Worm (Caenorhabditis elegans): ENCODE results near the gene C29F9.5.

Gene C29F9.5

ce11 chrIII:146369-146768 is 29.1 kb downstream of the C29F9.5 start, which contains the start of gene fbxb-84:
TSS of gene fbxb-84 (minus strand) at chrIII:146469.
- TF ChIP-seq lin-54 (GFP tag; optimal IDR thresholded peaks at IDR 0.05) (no peak), lin-26 (GFP tag; IDR thresholded peaks at IDR 0.05) (no peak), unc-62 (GFP tag; optimal IDR thresholded peaks at IDR 0.05) (no peak), ccch-3 (GFP tag; optimal IDR thresholded peaks at IDR 0.05) (no peak), madf-10 (tag; optimal IDR thresholded peaks at IDR 0.05) (no peak), dpff-1 (tag; optimal IDR thresholded peaks at IDR 0.05) (no peak), lag-1 (GFP tag; IDR thresholded peaks at IDR 0.05) (no peak), madf-8 (GFP tag; conservative IDR thresholded peaks at IDR 0.05) (no peak), aptf-3 (GFP tag; IDR thresholded peaks at IDR 0.05) (no peak), xnd-1 (tag; optimal IDR thresholded peaks at IDR 0.05) (no peak), dox-1 (GFP tag; IDR thresholded peaks at IDR 0.05) (no peak)

ce11 chrIII:147570-148076 is 30.3 kb downstream of the C29F9.5 start, which contains the start of gene sqst-5:
TSS of gene sqst-5 (minus strand) at chrIII:147620.
- TF ChIP-seq ceh-100 (GFP tag; IDR thresholded peaks at IDR 0.05): no peak
- TF ChIP-seq hlh-12 (tag; optimal IDR thresholded peaks at IDR 0.05): no peak
- no peak for TF ChIP-seq ceh-27 (GFP tag; optimal IDR thresholded peaks at IDR 0.05)
- no peak for TF ChIP-seq Y79H2A.3 (GFP tag; conservative IDR thresholded peaks at IDR 0.05)
- TF ChIP-seq nhr-80 (tag; optimal IDR thresholded peaks at IDR 0.05): peak; percentile 69

ce11 chrIII:149132-149531 is 31.8 kb downstream of the C29F9.5 start:
- TF ChIP-seq ztf-3 (GFP tag; optimal IDR thresholded peaks at IDR 0.05): no peak
- TF ChIP-seq aptf-2 (GFP tag; conservative IDR thresholded peaks at IDR 0.05): no peak
- TF ChIP-seq rpc-1 (optimal IDR thresholded peaks at IDR 0.05): no peak
- TF ChIP-seq rpc-1 (tag; optimal IDR thresholded peaks at IDR 0.05): no peak

- TF ChIP-seq ztf-6 (GFP tag; IDR thresholded peaks at IDR 0.05) (0 out of 2 replicates have a peak, but pooled peaks have one; percentile 12), snpc-4 (GFP tag; optimal IDR thresholded peaks at IDR 0.05) (no peak), snpc-4 (tag; optimal IDR thresholded peaks at IDR 0.05) (peak in 2 of 4 experiments; percentile 67 to 85), F37B4.10 (GFP tag; IDR thresholded peaks at IDR 0.05) (0 out of 2 replicates have a peak, but pooled peaks have one; percentile 51), lin-26 (GFP tag; IDR thresholded peaks at IDR 0.05) (0 out of 2 replicates have a peak, but pooled peaks have one; percentile 30), let-607 (tag; optimal IDR thresholded peaks at IDR 0.05) (no peak)
Observed at ce11 chrIII:151084-151483, 33.8 kb downstream of the C29F9.5 start.

- TF ChIP-seq nfya-1 (tag; optimal IDR thresholded peaks at IDR 0.05; ENCODE audit: borderline replicate concordance, insufficient read depth): no peak
- TF ChIP-seq K12H6.12 (tag; optimal IDR thresholded peaks at IDR 0.05): no peak
- peak; percentile 52 for TF ChIP-seq ztf-22 (GFP tag; optimal IDR thresholded peaks at IDR 0.05)
- no peak for TF ChIP-seq nhr-120 (GFP tag; IDR thresholded peaks at IDR 0.05)
- peak; percentile 40 for TF ChIP-seq atf-7 (tag; optimal IDR thresholded peaks at IDR 0.05)
- no peak for TF ChIP-seq lin-26 (GFP tag; IDR thresholded peaks at IDR 0.05)
- no peak for TF ChIP-seq lin-40 (tag; optimal IDR thresholded peaks at IDR 0.05)
- no peak for TF ChIP-seq ztf-6 (GFP tag; IDR thresholded peaks at IDR 0.05)
- no peak for TF ChIP-seq aptf-3 (GFP tag; IDR thresholded peaks at IDR 0.05)
- TF ChIP-seq nhr-80 (tag; optimal IDR thresholded peaks at IDR 0.05): peak; percentile 96
- peak; percentile 5 for TF ChIP-seq tbp1 (GFP tag; optimal IDR thresholded peaks at IDR 0.05)
- TF ChIP-seq fkh-3 (tag; optimal IDR thresholded peaks at IDR 0.05): no peak
- TF ChIP-seq dpff-1 (tag; optimal IDR thresholded peaks at IDR 0.05): no peak
- TF ChIP-seq ets-4 (GFP tag; optimal IDR thresholded peaks at IDR 0.05): peak; percentile 19
Observed at ce11 chrIII:154168-154567, 36.9 kb downstream of the C29F9.5 start.

Data from whole organism, young adult.